Worm (Caenorhabditis elegans) whole organism, early embryonic: ENCODE data around the gene fbxa-6.

ENCODE experiments used
- B0310.2 ChIP-seq: sonication (generic microtip); optimal IDR thresholded peaks from 2 replicates; lab custom pipeline; 2016; ENCODE audit warnings: mild to moderate bottlenecking, missing genetic modification characterization, missing compliant biosample characterization
- F13C5.2 ChIP-seq: sonication (generic microtip); optimal IDR thresholded peaks from 2 replicates; lab custom pipeline; 2017; ENCODE audit warnings: mild to moderate bottlenecking, missing genetic modification characterization, inconsistent platforms, missing compliant biosample characterization
- aly-1 ChIP-seq: sonication (generic microtip); optimal IDR thresholded peaks from 2 replicates; lab custom pipeline; 2016; ENCODE audit warnings: missing genetic modification characterization, missing compliant biosample characterization
- ama-1 ChIP-seq: fragments of 150-350 bp; optimal IDR thresholded peaks from 2 replicates; lab custom pipeline; 2014
- ceh-13 ChIP-seq: fragments of 200-800 bp; sonication (Bioruptor generic); optimal IDR thresholded peaks from 2 replicates; lab custom pipeline; 2018; ENCODE audit warnings: mild to moderate bottlenecking, missing genetic modification characterization, missing compliant biosample characterization
- ceh-36 ChIP-seq: sonication (generic microtip); optimal IDR thresholded peaks from 2 replicates; lab custom pipeline; 2016; ENCODE audit warnings: missing genetic modification characterization, inconsistent platforms, missing compliant biosample characterization
- ets-7 ChIP-seq: sonication (generic microtip); optimal IDR thresholded peaks from 2 replicates; lab custom pipeline; 2016; ENCODE audit warnings: missing genotype, missing genetic modification characterization, missing compliant biosample characterization
- flt-1 ChIP-seq: fragments of 200-800 bp; sonication (Bioruptor generic); IDR thresholded peaks from 2 replicates; pipeline ENCODE4 v1.3.6; 2022; ENCODE audit warnings: missing genetic modification characterization, missing compliant biosample characterization
- hmbx-1 ChIP-seq: sonication (generic microtip); optimal IDR thresholded peaks from 2 replicates; lab custom pipeline; 2016; ENCODE audit warnings: mild to moderate bottlenecking, missing genetic modification characterization, missing compliant biosample characterization
- hmg-4 ChIP-seq: fragments of 200-800 bp; sonication (Bioruptor generic); optimal IDR thresholded peaks from 2 replicates; lab custom pipeline; 2018; ENCODE audit warnings: mild to moderate bottlenecking, missing genetic modification characterization, missing compliant biosample characterization
- hnd-1 ChIP-seq: sonication (generic microtip); optimal IDR thresholded peaks from 2 replicates; lab custom pipeline; 2016; ENCODE audit warnings: missing genetic modification characterization, missing compliant biosample characterization
- pes-1 ChIP-seq: fragments of 200-800 bp; sonication (Bioruptor generic); IDR thresholded peaks from 2 replicates; pipeline ENCODE4 v1.3.6; 2022; ENCODE audit warnings: missing genetic modification reagents, missing genetic modification characterization, missing compliant biosample characterization
- scrt-1 ChIP-seq: fragments of 200-800 bp; sonication (Bioruptor generic); IDR thresholded peaks from 2 replicates; pipeline ENCODE4 v1.3.6; 2022; ENCODE audit warnings: missing genetic modification characterization, missing compliant biosample characterization
- sea-1 ChIP-seq: fragments of 200-800 bp; sonication (Bioruptor generic); conservative IDR thresholded peaks from 2 replicates; pipeline ENCODE4 v1.3.6; 2022; ENCODE audit warnings: missing genetic modification characterization, missing compliant biosample characterization
- tbx-11 ChIP-seq: fragments of 200-800 bp; sonication (Bioruptor generic); IDR thresholded peaks from 2 replicates; pipeline ENCODE4 v1.3.6; 2022; ENCODE audit warnings: missing genetic modification characterization, missing compliant biosample characterization
- tbx-37 ChIP-seq: fragments of 200-800 bp; sonication (Bioruptor generic); conservative IDR thresholded peaks from 2 replicates; pipeline ENCODE4 v1.3.6; 2022; ENCODE audit warnings: missing genetic modification reagents, missing genetic modification characterization, missing compliant biosample characterization
- tra-4 ChIP-seq: sonication (generic microtip); optimal IDR thresholded peaks from 2 replicates; lab custom pipeline; 2017; ENCODE audit warnings: missing genetic modification characterization, missing compliant biosample characterization

The fbxa-6 gene

ce11 chrIII:38117-38516 lies 35.2 kb upstream of the fbxa-6 start, which contains the start of gene clp-10:
Gene clp-10, minus strand, starts transcription at chrIII:38217.
- TF ChIP-seq flt-1 (GFP tag; lab: Robert Waterston, UW) (no peak), pes-1 (no peak), tbx-11 (GFP tag; lab: Robert Waterston, UW) (no peak), tra-4 (tag; lab: Kevin White, UChicago) (no peak), hmbx-1 (tag; lab: Kevin White, UChicago) (no peak), tbx-37 (GFP tag; lab: Robert Waterston, UW) (no peak), sea-1 (GFP tag; lab: Robert Waterston, UW) (no peak), B0310.2 (no peak), hmg-4 (GFP tag; lab: Kevin White, UChicago) (no peak), hnd-1 (tag; lab: Kevin White, UChicago) (no peak), aly-1 (tag; lab: Kevin White, UChicago) (no peak), ets-7 (tag; lab: Kevin White, UChicago) (no peak), ama-1 (lab: Kevin White, UChicago) (no peak), ceh-13 (GFP tag; lab: Kevin White, UChicago) (no peak), scrt-1 (GFP tag; lab: Robert Waterston, UW) (no peak), ceh-36 (tag; lab: Kevin White, UChicago) (no peak), F13C5.2 (tag; lab: Kevin White, UChicago) (no peak)

ce11 chrIII:33257-33656 lies 30.4 kb upstream of the fbxa-6 start:
- TF ChIP-seq ets-7 (tag; lab: Kevin White, UChicago) (no peak), tra-4 (tag; lab: Kevin White, UChicago) (no peak), F13C5.2 (tag; lab: Kevin White, UChicago) (no peak), B0310.2 (no peak), flt-1 (GFP tag; lab: Robert Waterston, UW) (no peak)

- TF ChIP-seq sea-1 (GFP tag; lab: Robert Waterston, UW): no peak
- no peak for TF ChIP-seq tbx-11 (GFP tag; lab: Robert Waterston, UW)
- TF ChIP-seq tra-4 (tag; lab: Kevin White, UChicago): no peak
These were observed 28.7 kb upstream of the fbxa-6 start for ce11 chrIII:31600-31999.

- no peak for TF ChIP-seq tra-4 (tag; lab: Kevin White, UChicago)
These were observed 27.5 kb upstream of the fbxa-6 start for ce11 chrIII:30399-30798.

ce11 chrIII:29626-30025 lies 26.7 kb upstream of the fbxa-6 start:
- TF ChIP-seq ceh-36 (tag; lab: Kevin White, UChicago) (no peak), hnd-1 (tag; lab: Kevin White, UChicago) (no peak), tra-4 (tag; lab: Kevin White, UChicago) (no peak), sea-1 (GFP tag; lab: Robert Waterston, UW) (no peak), tbx-37 (GFP tag; lab: Robert Waterston, UW) (no peak), ama-1 (lab: Kevin White, UChicago) (no peak), ets-7 (tag; lab: Kevin White, UChicago) (no peak), ceh-13 (GFP tag; lab: Kevin White, UChicago) (no peak), hmbx-1 (tag; lab: Kevin White, UChicago) (no peak), B0310.2 (no peak), aly-1 (tag; lab: Kevin White, UChicago) (no peak), scrt-1 (GFP tag; lab: Robert Waterston, UW) (no peak), flt-1 (GFP tag; lab: Robert Waterston, UW) (no peak), F13C5.2 (tag; lab: Kevin White, UChicago) (no peak), hmg-4 (GFP tag; lab: Kevin White, UChicago) (no peak), pes-1 (no peak), tbx-11 (GFP tag; lab: Robert Waterston, UW) (no peak)

- TF ChIP-seq ama-1 (lab: Kevin White, UChicago) (no peak), tra-4 (tag; lab: Kevin White, UChicago) (no peak), hmbx-1 (tag; lab: Kevin White, UChicago) (no peak), sea-1 (GFP tag; lab: Robert Waterston, UW) (no peak), B0310.2 (no peak), hnd-1 (tag; lab: Kevin White, UChicago) (no peak), ceh-13 (GFP tag; lab: Kevin White, UChicago) (no peak)
These were observed 25.9 kb upstream of the fbxa-6 start for ce11 chrIII:28841-29240.

- TF ChIP-seq ceh-13 (GFP tag; lab: Kevin White, UChicago) (no peak), pes-1 (no peak), B0310.2 (no peak), hmg-4 (GFP tag; lab: Kevin White, UChicago) (no peak), sea-1 (GFP tag; lab: Robert Waterston, UW) (no peak), ceh-36 (tag; lab: Kevin White, UChicago) (no peak), ets-7 (tag; lab: Kevin White, UChicago) (no peak), tbx-11 (GFP tag; lab: Robert Waterston, UW) (no peak), aly-1 (tag; lab: Kevin White, UChicago) (no peak), tra-4 (tag; lab: Kevin White, UChicago) (no peak), flt-1 (GFP tag; lab: Robert Waterston, UW) (no peak)
These were observed 24.5 kb upstream of the fbxa-6 start for ce11 chrIII:27341-27947.

- no peak for TF ChIP-seq ceh-36 (tag; lab: Kevin White, UChicago)
- peak; percentile 41 for TF ChIP-seq hmg-4 (GFP tag; lab: Kevin White, UChicago)
These were observed 22.7 kb upstream of the fbxa-6 start for ce11 chrIII:25582-25996.
